Worm (Caenorhabditis elegans) whole organism, L4 larva: ENCODE measurements around the gene vps-52.

Source experiments
- D1046.2 ChIP-seq: fragments of 200-800 bp; sonication (Bioruptor generic); IDR thresholded peaks from 2 replicates; pipeline ENCODE4 v1.3.6; 2022; ENCODE audit warnings: missing genetic modification characterization, missing compliant biosample characterization
- F37D6.2 ChIP-seq: sonication (generic microtip); optimal IDR thresholded peaks from 2 replicates; lab custom pipeline; 2016; ENCODE audit warnings: mild to moderate bottlenecking, missing genetic modification characterization, missing compliant biosample characterization
- F49E8.2 ChIP-seq: sonication (generic microtip); optimal IDR thresholded peaks from 2 replicates; lab custom pipeline; 2016; ENCODE audit warnings: missing compliant biosample characterization, mild to moderate bottlenecking, missing genetic modification characterization, borderline replicate concordance
- R02D3.7 ChIP-seq: fragments of 150-350 bp; sonication (generic microtip); optimal IDR thresholded peaks from 3 replicates; lab custom pipeline; 2014; ENCODE audit warnings: missing biosample characterization, missing genetic modification characterization
- T20F7.1 ChIP-seq: fragments of 200-800 bp; sonication (Bioruptor generic); optimal IDR thresholded peaks from 2 replicates; lab custom pipeline; 2018; ENCODE audit warnings: mild to moderate bottlenecking, missing genetic modification characterization, missing compliant biosample characterization
- Y48G9A.11 ChIP-seq: fragments of 200-800 bp; sonication (Bioruptor generic); IDR thresholded peaks from 2 replicates; pipeline ENCODE4 v1.3.6; 2022; ENCODE audit warnings: missing genetic modification reagents, missing genetic modification characterization, missing compliant biosample characterization
- ZK546.5 ChIP-seq, 2 experiments: sonication (generic microtip); optimal IDR thresholded peaks; 2 replicates each; lab custom pipeline; 2017; ENCODE audit warnings: missing biosample characterization in 2 of 2, missing genetic modification characterization in 2 of 2
- arid-1 ChIP-seq: fragments of 200-800 bp; sonication (Bioruptor generic); conservative IDR thresholded peaks from 2 replicates; pipeline ENCODE4 v1.3.6; 2022; ENCODE audit warnings: missing genetic modification reagents, missing genetic modification characterization, missing compliant biosample characterization
- attf-4 ChIP-seq: sonication (generic microtip); optimal IDR thresholded peaks from 3 replicates; lab custom pipeline; 2017; ENCODE audit warnings: missing biosample characterization, missing genetic modification characterization
- ceh-20 ChIP-seq: fragments of 200-800 bp; sonication (Bioruptor generic); IDR thresholded peaks from 2 replicates; pipeline ENCODE4 v1.3.6; 2022; ENCODE audit warnings: missing genetic modification reagents, missing genetic modification characterization, missing compliant biosample characterization
- ceh-62 ChIP-seq: sonication (generic microtip); optimal IDR thresholded peaks from 2 replicates; lab custom pipeline; 2017; ENCODE audit warnings: missing biosample characterization, missing genetic modification characterization
- ces-1 ChIP-seq: fragments of 150-350 bp; sonication (generic microtip); optimal IDR thresholded peaks from 4 replicates; lab custom pipeline; 2014; ENCODE audit warnings: missing biosample characterization, missing genetic modification reagents, missing genetic modification characterization
- daf-8 ChIP-seq: fragments of 200-800 bp; sonication (Bioruptor generic); IDR thresholded peaks from 2 replicates; pipeline ENCODE4 v1.3.6; 2022; ENCODE audit warnings: missing genetic modification characterization, missing compliant biosample characterization
- dmd-8 ChIP-seq: fragments of 200-800 bp; sonication (Bioruptor generic); IDR thresholded peaks from 2 replicates; pipeline ENCODE4 v1.3.6; 2022; ENCODE audit warnings: missing genetic modification characterization, missing compliant biosample characterization
- dve-1 ChIP-seq: sonication (generic microtip); optimal IDR thresholded peaks from 2 replicates; lab custom pipeline; 2017; ENCODE audit warnings: antibody characterized with exemption, mild to moderate bottlenecking, missing genetic modification characterization, missing compliant biosample characterization; ENCODE audit not compliant: insufficient read depth
- egl-43 ChIP-seq: fragments of 200-800 bp; sonication (Bioruptor generic); IDR thresholded peaks from 2 replicates; pipeline ENCODE4 v1.3.6; 2022; ENCODE audit warnings: missing genetic modification reagents, missing genetic modification characterization, missing compliant biosample characterization
- fos-1 ChIP-seq: fragments of 150-350 bp; optimal IDR thresholded peaks from 2 replicates; lab custom pipeline; 2014; ENCODE audit warnings: missing biosample characterization, missing genetic modification characterization
- hif-1 ChIP-seq, 2 experiments: sonication (generic microtip); optimal IDR thresholded peaks; 2 replicates each; lab custom pipeline; 2016 to 2017; ENCODE audit warnings: missing compliant biosample characterization in 2 of 2, missing genetic modification characterization in 2 of 2, missing genetic modification reagents in 2 of 2, missing genotype in 2 of 2, mild to moderate bottlenecking in 1 of 2
- hlh-11 ChIP-seq: fragments of 200-800 bp; sonication (Bioruptor generic); optimal IDR thresholded peaks from 2 replicates; lab custom pipeline; 2018; ENCODE audit warnings: mild to moderate bottlenecking, missing genetic modification characterization, missing compliant biosample characterization
- hmg-1.1 ChIP-seq: fragments of 200-800 bp; sonication (Bioruptor generic); IDR thresholded peaks from 2 replicates; pipeline ENCODE4 v1.3.6; 2022; ENCODE audit warnings: missing genetic modification reagents, missing genetic modification characterization, missing compliant biosample characterization
- lim-7 ChIP-seq: fragments of 200-800 bp; sonication (Bioruptor generic); IDR thresholded peaks from 2 replicates; pipeline ENCODE4 v1.3.6; 2022; ENCODE audit warnings: missing genetic modification characterization, missing compliant biosample characterization
- lin-15B ChIP-seq: fragments of 150-350 bp; sonication (generic microtip); optimal IDR thresholded peaks from 3 replicates; lab custom pipeline; 2014; ENCODE audit warnings: missing biosample characterization, missing genetic modification characterization
- lin-38 ChIP-seq: fragments of 200-800 bp; sonication (Bioruptor generic); IDR thresholded peaks from 2 replicates; pipeline ENCODE4 v1.3.6; 2022; ENCODE audit warnings: missing genetic modification reagents, missing genetic modification characterization, missing compliant biosample characterization
- lir-3 ChIP-seq: sonication (generic microtip); optimal IDR thresholded peaks from 2 replicates; lab custom pipeline; 2016; ENCODE audit warnings: mild to moderate bottlenecking, missing genetic modification characterization, missing compliant biosample characterization
- lsy-2 ChIP-seq, 2 experiments: fragments of 150-350 bp in 1 of 2; sonication (generic microtip) in 1 of 2; optimal IDR thresholded peaks; 2 replicates each; lab custom pipeline; 2014 to 2017; ENCODE audit warnings: missing biosample characterization in 2 of 2, missing genetic modification characterization in 2 of 2
- madf-5 ChIP-seq, 2 experiments: fragments of 200-800 bp; sonication (Bioruptor generic); IDR thresholded peaks; 2 replicates each; pipeline ENCODE4 v1.3.6; 2022; ENCODE audit warnings: missing compliant biosample characterization in 2 of 2, missing genetic modification characterization in 2 of 2
- mdl-1 ChIP-seq, 2 experiments: fragments of 150-350 bp in 1 of 2; sonication (generic microtip) in 1 of 2; optimal IDR thresholded peaks; 2 replicates each; lab custom pipeline; 2014 to 2017; ENCODE audit warnings: missing biosample characterization in 2 of 2, missing genetic modification characterization in 2 of 2
- mdt-29 ChIP-seq: fragments of 200-800 bp; sonication (Bioruptor generic); IDR thresholded peaks from 2 replicates; pipeline ENCODE4 v1.3.6; 2022; ENCODE audit warnings: missing genetic modification reagents, missing genetic modification characterization, missing compliant biosample characterization
- mxl-2 ChIP-seq: fragments of 200-800 bp; sonication (Bioruptor generic); conservative IDR thresholded peaks from 2 replicates; pipeline ENCODE4 v1.3.6; 2022; ENCODE audit warnings: missing genetic modification reagents, missing genetic modification characterization, missing compliant biosample characterization
- nhr-102 ChIP-seq: sonication (generic microtip); optimal IDR thresholded peaks from 2 replicates; lab custom pipeline; 2016; ENCODE audit warnings: mild to moderate bottlenecking, missing genetic modification characterization, moderate library complexity, missing compliant biosample characterization
- nhr-111 ChIP-seq: fragments of 200-800 bp; sonication (Bioruptor generic); optimal IDR thresholded peaks from 2 replicates; lab custom pipeline; 2018; ENCODE audit warnings: mild to moderate bottlenecking, missing genetic modification characterization, missing compliant biosample characterization
- nhr-41 ChIP-seq: fragments of 200-800 bp; sonication (Bioruptor generic); IDR thresholded peaks from 2 replicates; pipeline ENCODE4 v1.3.6; 2022; ENCODE audit warnings: missing genetic modification reagents, missing genetic modification characterization, missing compliant biosample characterization
- nhr-48 ChIP-seq: sonication (generic microtip); optimal IDR thresholded peaks from 2 replicates; lab custom pipeline; 2016; ENCODE audit warnings: mild to moderate bottlenecking, missing genetic modification characterization, missing compliant biosample characterization
- nhr-6 ChIP-seq: fragments of 150-350 bp; optimal IDR thresholded peaks from 2 replicates; lab custom pipeline; 2014; ENCODE audit warnings: missing biosample characterization, missing genetic modification characterization
- nhr-77 ChIP-seq: fragments of 150-350 bp; optimal IDR thresholded peaks from 2 replicates; lab custom pipeline; 2014; ENCODE audit warnings: missing biosample characterization, missing genetic modification characterization
- pqm-1 ChIP-seq: sonication (generic microtip); optimal IDR thresholded peaks from 2 replicates; lab custom pipeline; 2017; ENCODE audit warnings: missing biosample characterization, missing genetic modification characterization
- saeg-2 ChIP-seq: fragments of 200-800 bp; sonication (Bioruptor generic); IDR thresholded peaks from 2 replicates; pipeline ENCODE4 v1.3.6; 2022; ENCODE audit warnings: missing genetic modification reagents, missing genetic modification characterization, missing compliant biosample characterization
- snpc-4 ChIP-seq: fragments of 150-350 bp; optimal IDR thresholded peaks from 2 replicates; lab custom pipeline; 2014; ENCODE audit warnings: missing biosample characterization, missing genetic modification characterization
- spr-1 ChIP-seq: sonication (generic microtip); optimal IDR thresholded peaks from 2 replicates; lab custom pipeline; 2016; ENCODE audit warnings: mild to moderate bottlenecking, missing genetic modification characterization, missing compliant biosample characterization
- unc-130 ChIP-seq: sonication (generic microtip); optimal IDR thresholded peaks from 2 replicates; lab custom pipeline; 2016; ENCODE audit warnings: missing genetic modification reagents, missing genetic modification characterization, missing compliant biosample characterization
- unc-39 ChIP-seq: sonication (generic microtip); optimal IDR thresholded peaks from 2 replicates; lab custom pipeline; 2017; ENCODE audit warnings: missing biosample characterization, missing genetic modification characterization
- unc-62 ChIP-seq, 3 experiments: fragments of 150-350 bp in 1 of 3; sonication (generic microtip); optimal IDR thresholded peaks in 2 of 3; peaks in 1 of 3; 1 replicate in 1 of 3; 2 replicates in 2 of 3; lab custom pipeline; 2014 to 2017; ENCODE audit warnings: missing biosample characterization in 3 of 3, missing genetic modification characterization in 3 of 3, missing genetic modification reagents in 3 of 3, missing genotype in 1 of 3
- zfp-2 ChIP-seq: sonication (generic microtip); optimal IDR thresholded peaks from 2 replicates; lab custom pipeline; 2016; ENCODE audit warnings: mild to moderate bottlenecking, missing genetic modification characterization, missing compliant biosample characterization
- zfp-3 ChIP-seq: fragments of 200-800 bp; sonication (Bioruptor generic); conservative IDR thresholded peaks from 2 replicates; pipeline ENCODE4 v1.3.6; 2022; ENCODE audit warnings: missing genetic modification reagents, missing genetic modification characterization, missing compliant biosample characterization
- zip-11 ChIP-seq: fragments of 200-800 bp; sonication (Bioruptor generic); IDR thresholded peaks from 2 replicates; pipeline ENCODE4 v1.3.6; 2022; ENCODE audit warnings: missing genetic modification characterization, missing compliant biosample characterization
- ztf-11 ChIP-seq: fragments of 150-350 bp; optimal IDR thresholded peaks from 2 replicates; lab custom pipeline; 2014; ENCODE audit warnings: missing biosample characterization, missing genetic modification characterization

The vps-52 gene

ce11 chrX:7569685-7570518 is 4.8 kb downstream of the vps-52 start, which contains the start of gene apy-1 (continued):
- no peak for TF ChIP-seq fos-1 (tag; lab: Kevin White, UChicago)
- TF ChIP-seq lim-7 (GFP tag; lab: Robert Waterston, UW), result no peak
- no peak for TF ChIP-seq ztf-11 (tag; lab: Kevin White, UChicago)
- TF ChIP-seq mdt-29 (GFP tag; lab: Robert Waterston, UW), result no peak
- TF ChIP-seq ces-1 (GFP tag; lab: Kevin White, UChicago), result peak; percentile 4
- TF ChIP-seq lsy-2 (tag; optimal IDR thresholded peaks at IDR 0.05; lab: Kevin White, UChicago), result peak; percentile 2 to 67
- TF ChIP-seq zfp-2 (tag; lab: Kevin White, UChicago), result no peak
- peak; percentile 2 for TF ChIP-seq unc-130
- TF ChIP-seq ceh-20 (GFP tag; lab: Robert Waterston, UW), result 0 out of 2 replicates have a peak, but pooled peaks have one; percentile 43
- TF ChIP-seq zip-11 (GFP tag; lab: Robert Waterston, UW), result no peak
- TF ChIP-seq dve-1 (tag; lab: Kevin White, UChicago), result peak; percentile 16
- TF ChIP-seq ZK546.5 (tag; optimal IDR thresholded peaks at IDR 0.05; lab: Kevin White, UChicago), result no peak
- TF ChIP-seq nhr-102 (tag; lab: Kevin White, UChicago), result peak; percentile 32
- no peak for TF ChIP-seq lin-38 (GFP tag; lab: Robert Waterston, UW)
- peak; percentile 36 for TF ChIP-seq pqm-1
- TF ChIP-seq daf-8 (GFP tag; lab: Robert Waterston, UW), result no peak
- TF ChIP-seq lin-15B, result no peak
- no peak for TF ChIP-seq attf-4
- no peak for TF ChIP-seq madf-5 (GFP tag; IDR thresholded peaks at IDR 0.05; lab: Robert Waterston, UW)
- no peak for TF ChIP-seq snpc-4 (tag; lab: Kevin White, UChicago)
- TF ChIP-seq spr-1 (tag; lab: Kevin White, UChicago), result no peak
- no peak for TF ChIP-seq ceh-62
- TF ChIP-seq hmg-1.1 (GFP tag; lab: Robert Waterston, UW), result no peak
- TF ChIP-seq mxl-2 (GFP tag; lab: Robert Waterston, UW), result no peak
- TF ChIP-seq nhr-48 (tag; lab: Kevin White, UChicago), result peak; percentile 1
- no peak for TF ChIP-seq nhr-6 (tag; lab: Kevin White, UChicago)
- peak; percentile 59 for TF ChIP-seq hlh-11 (tag; lab: Kevin White, UChicago)
- TF ChIP-seq hif-1 (tag; optimal IDR thresholded peaks at IDR 0.05; lab: Kevin White, UChicago), result peak in 1 of 2 experiments; percentile 35
- no peak for TF ChIP-seq dmd-8
- no peak for TF ChIP-seq F37D6.2 (tag; lab: Kevin White, UChicago)
- TF ChIP-seq unc-62 (GFP tag; optimal IDR thresholded peaks at IDR 0.05 in 1 of 2; lab: Kevin White, UChicago), result no peak
- TF ChIP-seq unc-62 (tag; optimal IDR thresholded peaks at IDR 0.05; lab: Kevin White, UChicago), result no peak
- TF ChIP-seq F49E8.2, result no peak
- no peak for TF ChIP-seq D1046.2 (GFP tag; lab: Robert Waterston, UW)
- TF ChIP-seq T20F7.1 (GFP tag; lab: Kevin White, UChicago), result peak; percentile 19
- TF ChIP-seq egl-43 (GFP tag; lab: Robert Waterston, UW), result no peak

ce11 chrX:7572057-7572456 is 6.9 kb downstream of the vps-52 start, which contains the start of gene pcyt-1:
pcyt-1 (plus strand) TSS chrX:7572357.
- no peak for TF ChIP-seq saeg-2 (GFP tag; lab: Robert Waterston, UW)
- no peak for TF ChIP-seq attf-4
- TF ChIP-seq nhr-77 (tag; lab: Kevin White, UChicago), result no peak
- no peak for TF ChIP-seq unc-39
- TF ChIP-seq egl-43 (GFP tag; lab: Robert Waterston, UW), result no peak
- no peak for TF ChIP-seq lir-3 (tag; lab: Kevin White, UChicago)
- no peak for TF ChIP-seq nhr-41 (GFP tag; lab: Robert Waterston, UW)
- TF ChIP-seq Y48G9A.11 (GFP tag; lab: Robert Waterston, UW), result no peak
- TF ChIP-seq spr-1 (tag; lab: Kevin White, UChicago), result no peak
- TF ChIP-seq hmg-1.1 (GFP tag; lab: Robert Waterston, UW), result no peak
- TF ChIP-seq mdl-1 (tag; optimal IDR thresholded peaks at IDR 0.05; lab: Kevin White, UChicago), result no peak
- TF ChIP-seq zfp-3 (GFP tag; lab: Robert Waterston, UW), result no peak
- TF ChIP-seq R02D3.7, result no peak
- no peak for TF ChIP-seq hif-1 (tag; optimal IDR thresholded peaks at IDR 0.05; lab: Kevin White, UChicago)
- TF ChIP-seq arid-1 (GFP tag; lab: Robert Waterston, UW), result no peak
- TF ChIP-seq F37D6.2 (tag; lab: Kevin White, UChicago), result no peak
- no peak for TF ChIP-seq lim-7 (GFP tag; lab: Robert Waterston, UW)
- no peak for TF ChIP-seq nhr-111 (GFP tag; lab: Kevin White, UChicago)
